Worm (Caenorhabditis elegans): ENCODE data around the gene C09B9.1.

- no peak for TF ChIP-seq flt-1 (GFP tag; IDR thresholded peaks at IDR 0.05)
- TF ChIP-seq ztf-23 (GFP tag; IDR thresholded peaks at IDR 0.05): no peak
- TF ChIP-seq ztf-29 (GFP tag; IDR thresholded peaks at IDR 0.05): no peak
- no peak for TF ChIP-seq T22C8.4 (GFP tag; IDR thresholded peaks at IDR 0.05)
- no peak for TF ChIP-seq tab-1 (GFP tag; IDR thresholded peaks at IDR 0.05)
- no peak for TF ChIP-seq ref-1 (GFP tag; conservative IDR thresholded peaks at IDR 0.05)
- TF ChIP-seq klf-2 (GFP tag; conservative IDR thresholded peaks at IDR 0.05): no peak
These were observed 41.3 kb downstream of the C09B9.1 start for ce11 chrIV:5078846-5079245.
